Worm (Caenorhabditis elegans): ENCODE data around the gene ZC21.6.

ce11 chrIII:8535445-8535844, 10.0 kb downstream of the ZC21.6 start:
- TF ChIP-seq mep-1 (tag; optimal IDR thresholded peaks at IDR 0.05) = no peak
- TF ChIP-seq unc-62 (GFP tag; optimal IDR thresholded peaks at IDR 0.05) = no peak
- TF ChIP-seq nhr-12 (tag; optimal IDR thresholded peaks at IDR 0.05) = no peak
- TF ChIP-seq ztf-11 (tag; optimal IDR thresholded peaks at IDR 0.05) = no peak
- no peak for TF ChIP-seq ces-1 (GFP tag; optimal IDR thresholded peaks at IDR 0.05)
- no peak for TF ChIP-seq elt-1 (tag; optimal IDR thresholded peaks at IDR 0.05; ENCODE audit: borderline replicate concordance, insufficient read depth)
- no peak for TF ChIP-seq nhr-28 (tag; optimal IDR thresholded peaks at IDR 0.05)
- no peak for TF ChIP-seq pha-4 (tag; optimal IDR thresholded peaks at IDR 0.05)

Data from whole organism, mixed stage, embryonic.